Fruit fly (Drosophila melanogaster) whole organism, wandering third instar larva: ENCODE data around the gene Rnb.

ENCODE experiments used
- Abd-B ChIP-seq: fragments of >200 bp; optimal IDR thresholded peaks from 2 replicates; lab custom pipeline; 2017; ENCODE audit warnings: missing biosample characterization, missing genetic modification characterization
- CG32264 ChIP-seq: fragments of 200-800 bp; sonication (Bioruptor generic); optimal IDR thresholded peaks from 2 replicates; lab custom pipeline; 2016; ENCODE audit warnings: missing biosample characterization, missing genetic modification characterization
- CG9705 ChIP-seq: fragments of 200-800 bp; sonication (Bioruptor generic); optimal IDR thresholded peaks from 2 replicates; lab custom pipeline; 2018; ENCODE audit warnings: missing biosample characterization, mild to moderate bottlenecking, missing genetic modification characterization
- CrebA ChIP-seq: fragments of 200-800 bp; sonication (Bioruptor generic); optimal IDR thresholded peaks from 2 replicates; lab custom pipeline; 2016; ENCODE audit warnings: missing biosample characterization, mild to moderate bottlenecking, missing genetic modification characterization, borderline replicate concordance
- Dfd ChIP-seq: fragments of >200 bp; optimal IDR thresholded peaks from 2 replicates; lab custom pipeline; 2017; ENCODE audit warnings: missing biosample characterization, missing genetic modification characterization
- Dif ChIP-seq: fragments of 200-275, 200-300 bp; sonication (Bioruptor generic); optimal IDR thresholded peaks from 2 replicates; lab custom pipeline; 2018; ENCODE audit warnings: missing biosample characterization, missing genetic modification characterization; ENCODE audit not compliant: partially characterized antibody
- HLH106 ChIP-seq: fragments of 200-800 bp; optimal IDR thresholded peaks from 3 replicates; lab custom pipeline; 2019; ENCODE audit warnings: missing biosample characterization, mild to moderate bottlenecking, missing genetic modification characterization, moderate library complexity
- Hnf4 ChIP-seq: fragments of 200-800 bp; sonication (Bioruptor generic); optimal IDR thresholded peaks from 2 replicates; lab custom pipeline; 2016; ENCODE audit warnings: missing biosample characterization, mild to moderate bottlenecking, missing genetic modification characterization
- Jra ChIP-seq: sonication (Bioruptor generic); optimal IDR thresholded peaks from 2 replicates; lab custom pipeline; 2016; ENCODE audit warnings: missing biosample characterization, missing genetic modification characterization
- Myc ChIP-seq: fragments of >200 bp; optimal IDR thresholded peaks from 2 replicates; lab custom pipeline; 2017
- N ChIP-seq: fragments of >200 bp; optimal IDR thresholded peaks from 2 replicates; lab custom pipeline; 2018; ENCODE audit warnings: missing biosample characterization, missing external identifiers, missing genetic modification characterization
- OdsH ChIP-seq: fragments of 200-800 bp; sonication (Bioruptor generic); optimal IDR thresholded peaks from 2 replicates; lab custom pipeline; 2016; ENCODE audit warnings: missing biosample characterization, mild to moderate bottlenecking, missing genetic modification characterization
- Rel ChIP-seq, 2 experiments: fragments of 200-800 bp; sonication (Bioruptor generic) in 1 of 2; optimal IDR thresholded peaks; 2 replicates in 1 of 2; 3 replicates in 1 of 2; lab custom pipeline; 2016 to 2019; ENCODE audit warnings: mild to moderate bottlenecking in 2 of 2, missing biosample characterization in 2 of 2, missing genetic modification characterization in 2 of 2, moderate library complexity in 1 of 2
- Sp1 ChIP-seq: fragments of 200-800 bp; sonication (Bioruptor generic); optimal IDR thresholded peaks from 3 replicates; lab custom pipeline; 2019; ENCODE audit warnings: missing biosample characterization, mild to moderate bottlenecking, missing genetic modification characterization, moderate library complexity
- Vsx2 ChIP-seq: fragments of 200-300, 225-300 bp; sonication (Bioruptor generic); optimal IDR thresholded peaks from 2 replicates; lab custom pipeline; 2018; ENCODE audit warnings: missing biosample characterization, missing genetic modification characterization; ENCODE audit not compliant: partially characterized antibody
- br ChIP-seq: fragments of 200-800 bp; sonication (Bioruptor generic); optimal IDR thresholded peaks from 2 replicates; lab custom pipeline; 2016; ENCODE audit warnings: missing biosample characterization, missing genetic modification characterization
- brk ChIP-seq: fragments of 200-800 bp; sonication (Bioruptor generic); optimal IDR thresholded peaks from 2 replicates; lab custom pipeline; 2016; ENCODE audit warnings: missing biosample characterization, mild to moderate bottlenecking, missing genetic modification characterization
- dl ChIP-seq, 2 experiments: fragments of 175-275, 200-275 bp in 1 of 2; fragments of 200-275 bp in 1 of 2; sonication (Bioruptor generic); optimal IDR thresholded peaks; lab custom pipeline; 2018; ENCODE audit warnings: mild to moderate bottlenecking in 2 of 2, missing biosample characterization in 2 of 2, missing genetic modification characterization in 2 of 2, moderate library complexity in 2 of 2; ENCODE audit not compliant: partially characterized antibody in 2 of 2, insufficient read depth in 1 of 2
- dmrt93B ChIP-seq: fragments of 200-800 bp; sonication (Bioruptor generic); optimal IDR thresholded peaks from 2 replicates; lab custom pipeline; 2018; ENCODE audit warnings: missing biosample characterization, mild to moderate bottlenecking, missing genetic modification characterization
- dsf ChIP-seq: sonication (Bioruptor generic); optimal IDR thresholded peaks from 2 replicates; lab custom pipeline; 2016; ENCODE audit warnings: missing biosample characterization, missing genetic modification characterization, borderline replicate concordance
- ey ChIP-seq: fragments of 200-800 bp; sonication (Bioruptor generic); optimal IDR thresholded peaks from 2 replicates; lab custom pipeline; 2016; ENCODE audit warnings: missing biosample characterization, missing genetic modification characterization
- foxo ChIP-seq, 2 experiments: fragments of 200-800 bp; sonication (Bioruptor generic); optimal IDR thresholded peaks; 2 replicates in 1 of 2; 3 replicates in 1 of 2; lab custom pipeline; 2016 to 2017; ENCODE audit warnings: missing biosample characterization in 2 of 2, missing genetic modification characterization in 2 of 2
- fru ChIP-seq: fragments of 200-800 bp; sonication (Bioruptor generic); optimal IDR thresholded peaks from 3 replicates; lab custom pipeline; 2016; ENCODE audit warnings: missing biosample characterization, mild to moderate bottlenecking, missing genetic modification characterization
- h ChIP-seq: fragments of 200-800 bp; sonication (Bioruptor generic); optimal IDR thresholded peaks from 3 replicates; lab custom pipeline; 2016; ENCODE audit warnings: missing biosample characterization, mild to moderate bottlenecking, missing genetic modification characterization
- jim ChIP-seq: fragments of 175-275, 200-325 bp; sonication (Bioruptor generic); optimal IDR thresholded peaks from 2 replicates; lab custom pipeline; 2016; ENCODE audit warnings: missing biosample characterization, mild to moderate bottlenecking, missing genetic modification characterization
- lola ChIP-seq: fragments of >200 bp; optimal IDR thresholded peaks from 2 replicates; lab custom pipeline; 2017; ENCODE audit warnings: missing biosample characterization, missing genetic modification characterization
- pan ChIP-seq: fragments of >200 bp; optimal IDR thresholded peaks from 2 replicates; lab custom pipeline; 2017
- psq ChIP-seq: fragments of 200-800 bp; sonication (Bioruptor generic); optimal IDR thresholded peaks from 3 replicates; lab custom pipeline; 2017; ENCODE audit warnings: missing biosample characterization, mild to moderate bottlenecking, missing genetic modification characterization, moderate library complexity
- rgr ChIP-seq: fragments of 200-800 bp; sonication (Bioruptor generic); optimal IDR thresholded peaks from 3 replicates; lab custom pipeline; 2016; ENCODE audit warnings: missing biosample characterization, mild to moderate bottlenecking, missing genetic modification characterization
- sage ChIP-seq: fragments of 200-800 bp; sonication (Bioruptor generic); optimal IDR thresholded peaks from 2 replicates; lab custom pipeline; 2016; ENCODE audit warnings: missing biosample characterization, mild to moderate bottlenecking, missing genetic modification characterization
- tai ChIP-seq: sonication (Bioruptor generic); optimal IDR thresholded peaks from 2 replicates; lab custom pipeline; 2016; ENCODE audit warnings: missing biosample characterization, missing genetic modification characterization
- usp ChIP-seq: fragments of >200 bp; optimal IDR thresholded peaks from 2 replicates; lab custom pipeline; 2017; ENCODE audit warnings: missing biosample characterization, missing genetic modification characterization
- woc ChIP-seq: sonication (Bioruptor generic); optimal IDR thresholded peaks from 2 replicates; lab custom pipeline; 2016; ENCODE audit warnings: missing biosample characterization, mild to moderate bottlenecking, missing genetic modification characterization

The Rnb gene

dm6 chr3R:29770930-29771329, 28.2 kb downstream of the Rnb start:
- TF ChIP-seq N (GFP tag; lab: Kevin White, UChicago) (no peak), dmrt93B (GFP tag; lab: Kevin White, UChicago) (no peak), tai (GFP tag; lab: Kevin White, UChicago) (no peak), Sp1 (no peak), psq (GFP tag; lab: Kevin White, UChicago) (no peak), jim (no peak), ey (no peak), usp (GFP tag; lab: Kevin White, UChicago) (no peak), lola (no peak)

DNA sequence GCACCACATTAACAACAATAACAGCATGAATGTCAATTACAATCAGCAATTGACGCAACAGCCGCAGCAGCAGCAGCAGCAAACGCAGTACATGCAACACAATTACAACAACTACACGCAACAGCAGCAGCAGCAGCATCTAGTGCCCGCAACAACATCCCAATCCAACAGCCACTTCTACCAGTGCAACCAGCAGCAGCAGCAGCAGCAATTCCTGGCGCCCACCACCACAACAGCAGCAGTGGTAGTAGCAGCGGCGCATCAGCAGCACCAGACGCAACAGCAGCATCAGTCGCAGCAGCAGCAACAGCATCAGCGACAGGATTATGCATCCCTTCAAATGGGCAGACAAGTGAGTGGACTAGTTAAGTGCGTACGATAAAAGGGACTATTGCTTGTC, 31.9 kb downstream of the Rnb start:
- TF ChIP-seq OdsH (GFP tag; lab: Kevin White, UChicago) (no peak), Dfd (GFP tag; lab: Kevin White, UChicago) (peak; percentile 91)

DNA sequence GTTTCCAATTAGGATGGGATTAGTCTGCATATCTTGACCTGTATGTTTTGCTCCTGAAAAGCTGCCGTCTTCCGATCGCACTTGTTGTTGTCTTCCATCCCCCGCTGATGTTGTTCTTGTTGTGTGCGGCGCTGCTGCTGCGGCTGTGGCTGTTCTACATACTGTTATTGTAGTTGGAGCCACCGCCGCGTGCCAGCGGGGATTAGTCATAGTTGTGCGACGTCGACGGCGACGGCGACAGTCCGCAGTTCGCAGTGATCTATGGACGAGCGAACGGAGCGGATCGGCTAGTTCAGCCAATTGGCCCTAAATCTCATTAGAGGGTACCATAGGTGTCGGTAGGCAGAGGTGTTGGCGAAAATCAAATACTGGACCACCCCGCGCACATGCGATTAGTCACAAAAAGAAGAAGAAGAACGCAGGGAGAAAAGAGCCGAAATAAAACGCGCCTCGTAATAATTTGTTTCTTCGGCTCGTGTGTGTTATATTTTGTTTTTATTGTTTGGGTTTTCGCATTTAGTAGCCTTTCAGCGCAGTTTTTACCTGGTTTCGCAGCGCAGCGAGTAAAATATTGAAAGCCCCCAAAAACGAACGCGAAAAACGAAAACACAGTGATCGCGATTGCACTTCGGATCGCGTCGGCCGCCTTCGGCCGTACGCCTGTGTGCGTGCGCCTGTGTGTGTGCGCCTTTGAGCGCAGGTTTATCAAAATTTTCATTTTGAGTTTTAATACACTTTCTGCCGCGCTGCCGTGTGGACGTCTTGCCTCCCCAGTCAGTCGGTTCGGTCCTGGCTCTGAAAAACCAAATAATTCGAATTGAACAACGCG, 33.7 kb downstream of the Rnb start, which contains the start of gene kay:
Gene kay, plus strand, starts transcription at position 729 of the 829 bp plus-strand sequence.
- TF ChIP-seq Jra (GFP tag; lab: Kevin White, UChicago) (peak; percentile 15), fru (GFP tag; lab: Kevin White, UChicago) (no peak), Dif (GFP tag; lab: Kevin White, UChicago) (peak; percentile 31), h (GFP tag; lab: Kevin White, UChicago) (peak; percentile 32), HLH106 (no peak), jim (no peak), ey (no peak), pan (lab: Kevin White, UChicago) (peak; percentile 63), woc (no peak), br (GFP tag; lab: Kevin White, UChicago) (peak; percentile 16), Rel (GFP tag; optimal IDR thresholded peaks at IDR 0.05; lab: Kevin White, UChicago) (no peak), Rel (tag; optimal IDR thresholded peaks at IDR 0.05; lab: Kevin White, UChicago) (peak; percentile 84), Sp1 (peak; percentile 38), Vsx2 (peak; percentile 6), CrebA (GFP tag; lab: Kevin White, UChicago) (peak; percentile 58), N (GFP tag; lab: Kevin White, UChicago) (no peak), psq (GFP tag; lab: Kevin White, UChicago) (peak; percentile 29), Abd-B (GFP tag; lab: Kevin White, UChicago) (no peak)

- TF ChIP-seq brk (GFP tag; lab: Kevin White, UChicago) (no peak), Sp1 (no peak), rgr (GFP tag; lab: Kevin White, UChicago) (no peak), sage (GFP tag; lab: Kevin White, UChicago) (no peak), dsf (GFP tag; lab: Kevin White, UChicago) (no peak), dmrt93B (GFP tag; lab: Kevin White, UChicago) (no peak), foxo (GFP tag; optimal IDR thresholded peaks at IDR 0.05; lab: Kevin White, UChicago) (no peak), Vsx2 (peak; percentile 8), fru (GFP tag; lab: Kevin White, UChicago) (no peak), Hnf4 (GFP tag; lab: Kevin White, UChicago) (no peak), Abd-B (GFP tag; lab: Kevin White, UChicago) (no peak), tai (GFP tag; lab: Kevin White, UChicago) (no peak), Jra (GFP tag; lab: Kevin White, UChicago) (no peak), pan (lab: Kevin White, UChicago) (no peak), CG32264 (no peak), dl (GFP tag; optimal IDR thresholded peaks at IDR 0.05; lab: Kevin White, UChicago; ENCODE audit: insufficient read depth in 1 of 2, partially characterized antibody in 2 of 2) (peak in 1 of 2 experiments; percentile 19), h (GFP tag; lab: Kevin White, UChicago) (no peak), CG9705 (no peak), HLH106 (no peak), woc (peak; percentile 3), Rel (GFP tag; optimal IDR thresholded peaks at IDR 0.05; lab: Kevin White, UChicago) (no peak), Rel (tag; optimal IDR thresholded peaks at IDR 0.05; lab: Kevin White, UChicago) (peak; percentile 28), Myc (lab: Kevin White, UChicago) (peak; percentile 36), N (GFP tag; lab: Kevin White, UChicago) (no peak), Dfd (GFP tag; lab: Kevin White, UChicago) (no peak), Dif (GFP tag; lab: Kevin White, UChicago) (peak; percentile 45)
Measured at dm6 chr3R:29764249-29765042, 34.7 kb downstream of the Rnb start.
